Fruit fly (Drosophila melanogaster) whole organism, embryonic: Measurements from ENCODE around the gene CG17154.

Experiments used
- ATbp ChIP-seq: fragments of 200-800 bp; sonication (Bioruptor generic); optimal IDR thresholded peaks from 2 replicates; lab custom pipeline; 2017; ENCODE audit warnings: missing biosample characterization, mild to moderate bottlenecking, missing genetic modification characterization, missing genetic modification reagents
- Blimp-1 ChIP-seq: fragments of 200-800 bp; sonication (Bioruptor generic); optimal IDR thresholded peaks from 3 replicates; lab custom pipeline; 2018; ENCODE audit warnings: missing biosample characterization, missing genetic modification characterization, mild to moderate bottlenecking, moderate library complexity, missing genetic modification reagents
- CG10959 ChIP-seq: fragments of 200-800 bp; sonication (Bioruptor generic); IDR thresholded peaks from 2 replicates; pipeline ENCODE4 v1.3.6; 2022; ENCODE audit warnings: missing biosample characterization, missing genetic modification characterization
- CG10979 ChIP-seq: fragments of 200-800 bp; sonication (Bioruptor generic); optimal IDR thresholded peaks from 2 replicates; lab custom pipeline; 2018; ENCODE audit warnings: missing biosample characterization, mild to moderate bottlenecking, missing genetic modification characterization, moderate library complexity
- CG12391 ChIP-seq: fragments of 200-800 bp; sonication (Bioruptor generic); optimal IDR thresholded peaks from 3 replicates; lab custom pipeline; 2018; ENCODE audit warnings: missing biosample characterization, mild to moderate bottlenecking, missing genetic modification characterization, moderate library complexity
- CG14050 ChIP-seq: fragments of 200-800 bp; sonication (Bioruptor generic); IDR thresholded peaks from 3 replicates; pipeline ENCODE4 v1.3.6; 2022; ENCODE audit warnings: missing biosample characterization, missing genetic modification characterization
- CG14710 ChIP-seq: fragments of 200-800 bp; sonication (Bioruptor generic); optimal IDR thresholded peaks from 3 replicates; lab custom pipeline; 2019; ENCODE audit warnings: missing biosample characterization, mild to moderate bottlenecking, missing genetic modification characterization, moderate library complexity
- CG15696 ChIP-seq: fragments of 200-800 bp; sonication (Bioruptor generic); optimal IDR thresholded peaks from 2 replicates; lab custom pipeline; 2019; ENCODE audit warnings: missing biosample characterization, mild to moderate bottlenecking, missing genetic modification characterization, moderate library complexity
- CG1603 ChIP-seq: fragments of 200-800 bp; sonication (Bioruptor generic); optimal IDR thresholded peaks from 2 replicates; lab custom pipeline; 2019; ENCODE audit warnings: missing biosample characterization, mild to moderate bottlenecking, missing genetic modification characterization, moderate library complexity
- CG16815 ChIP-seq: fragments of 200-800 bp; sonication (Bioruptor generic); optimal IDR thresholded peaks from 3 replicates; lab custom pipeline; 2017; ENCODE audit warnings: missing biosample characterization, mild to moderate bottlenecking, missing genetic modification characterization
- CG17328 ChIP-seq: fragments of 200-800 bp; sonication (Bioruptor generic); IDR thresholded peaks from 2 replicates; pipeline ENCODE4 v1.3.6; 2022; ENCODE audit warnings: missing biosample characterization, missing genetic modification characterization
- CG17359 ChIP-seq: fragments of 200-800 bp; sonication (Bioruptor generic); optimal IDR thresholded peaks from 3 replicates; lab custom pipeline; 2018; ENCODE audit warnings: missing biosample characterization, mild to moderate bottlenecking, missing genetic modification characterization, moderate library complexity
- CG18262 ChIP-seq: fragments of 200-800 bp; optimal IDR thresholded peaks from 3 replicates; lab custom pipeline; 2019; ENCODE audit warnings: missing biosample characterization, mild to moderate bottlenecking, missing genetic modification characterization, moderate library complexity
- CG18764 ChIP-seq: fragments of 200-800 bp; sonication (Bioruptor generic); optimal IDR thresholded peaks from 3 replicates; lab custom pipeline; 2016; ENCODE audit warnings: missing biosample characterization, missing genetic modification characterization
- CG2712 ChIP-seq: fragments of 200-800 bp; optimal IDR thresholded peaks from 3 replicates; lab custom pipeline; 2019; ENCODE audit warnings: missing biosample characterization, mild to moderate bottlenecking, missing genetic modification characterization, moderate library complexity
- CG33557 ChIP-seq: fragments of 200-800 bp; sonication (Bioruptor generic); optimal IDR thresholded peaks from 2 replicates; lab custom pipeline; 2019; ENCODE audit warnings: missing biosample characterization, mild to moderate bottlenecking, missing genetic modification characterization, moderate library complexity
- CG3847 ChIP-seq: fragments of 200-800 bp; sonication (Bioruptor generic); IDR thresholded peaks from 2 replicates; pipeline ENCODE4 v1.3.6; 2022; ENCODE audit warnings: missing biosample characterization, missing genetic modification characterization
- CG4820 ChIP-seq: fragments of 200-800 bp; sonication (Bioruptor generic); optimal IDR thresholded peaks from 3 replicates; lab custom pipeline; 2016; ENCODE audit warnings: missing biosample characterization, missing genetic modification characterization
- CG6254 ChIP-seq: fragments of 200-800 bp; sonication (Bioruptor generic); optimal IDR thresholded peaks from 3 replicates; lab custom pipeline; 2017; ENCODE audit warnings: mild to moderate bottlenecking, missing biosample characterization, missing genetic modification reagents, missing genetic modification characterization
- CG7839 ChIP-seq: fragments of 200-800 bp; sonication (Bioruptor generic); optimal IDR thresholded peaks from 3 replicates; lab custom pipeline; 2018; ENCODE audit warnings: missing biosample characterization, mild to moderate bottlenecking, missing genetic modification characterization, moderate library complexity
- CG9727 ChIP-seq: fragments of 200-800 bp; sonication (Bioruptor generic); optimal IDR thresholded peaks from 3 replicates; lab custom pipeline; 2017; ENCODE audit warnings: missing biosample characterization, mild to moderate bottlenecking, missing genetic modification characterization
- D19A ChIP-seq: fragments of 200-800 bp; optimal IDR thresholded peaks from 3 replicates; lab custom pipeline; 2019; ENCODE audit warnings: missing biosample characterization, mild to moderate bottlenecking, missing genetic modification characterization, moderate library complexity
- Ets65A ChIP-seq: fragments of 200-800 bp; sonication (Bioruptor generic); peaks from one replicate; lab custom pipeline; 2016; ENCODE audit warnings: missing biosample characterization, missing genetic modification characterization
- Gsc ChIP-seq: fragments of 200-800 bp; sonication (Bioruptor generic); IDR thresholded peaks from 2 replicates; pipeline ENCODE4 v1.3.6; 2022; ENCODE audit warnings: missing biosample characterization, missing genetic modification characterization
- Poxn ChIP-seq: fragments of 200-800 bp; sonication (Bioruptor generic); IDR thresholded peaks from 2 replicates; pipeline ENCODE4 v1.3.6; 2022; ENCODE audit warnings: missing biosample characterization, missing genetic modification characterization
- Sox102F ChIP-seq: fragments of 200-800 bp; sonication (Bioruptor generic); optimal IDR thresholded peaks from 2 replicates; lab custom pipeline; 2018; ENCODE audit warnings: missing biosample characterization, mild to moderate bottlenecking, missing genetic modification characterization, moderate library complexity
- Xrp1 ChIP-seq: fragments of 200-800 bp; sonication (Bioruptor generic); IDR thresholded peaks from 2 replicates; pipeline ENCODE4 v1.3.6; 2022; ENCODE audit warnings: missing biosample characterization, missing genetic modification characterization
- ci ChIP-seq: fragments of 200-800 bp; sonication (Bioruptor generic); IDR thresholded peaks from 3 replicates; pipeline ENCODE4 v1.3.6; 2022; ENCODE audit warnings: missing biosample characterization, missing genetic modification characterization
- dmrt11E ChIP-seq: fragments of 200-800 bp; sonication (Bioruptor generic); optimal IDR thresholded peaks from 3 replicates; lab custom pipeline; 2018; ENCODE audit warnings: missing biosample characterization, mild to moderate bottlenecking, missing genetic modification characterization, moderate library complexity
- dmrt99B ChIP-seq: fragments of 200-800 bp; sonication (Bioruptor generic); optimal IDR thresholded peaks from 2 replicates; lab custom pipeline; 2018; ENCODE audit warnings: missing biosample characterization, mild to moderate bottlenecking, missing genetic modification characterization, moderate library complexity
- fd96Cb ChIP-seq: fragments of 200-800 bp; sonication (Bioruptor generic); optimal IDR thresholded peaks from 2 replicates; lab custom pipeline; 2018; ENCODE audit warnings: missing biosample characterization, mild to moderate bottlenecking, missing genetic modification characterization, moderate library complexity
- gem ChIP-seq: fragments of 200-800 bp; sonication (Bioruptor generic); optimal IDR thresholded peaks from 2 replicates; lab custom pipeline; 2019; ENCODE audit warnings: missing biosample characterization, mild to moderate bottlenecking, missing genetic modification characterization, moderate library complexity
- grau ChIP-seq: fragments of 200-800 bp; optimal IDR thresholded peaks from 3 replicates; lab custom pipeline; 2019; ENCODE audit warnings: missing biosample characterization, mild to moderate bottlenecking, missing genetic modification characterization, moderate library complexity
- lola ChIP-seq, 3 experiments: fragments of >200 bp in 2 of 3; fragments of 200-800 bp in 1 of 3; sonication (Bioruptor generic) in 1 of 3; optimal IDR thresholded peaks; 2 replicates each; lab custom pipeline; 2017 to 2019; ENCODE audit warnings: missing biosample characterization in 3 of 3, missing genetic modification characterization in 3 of 3, mild to moderate bottlenecking in 1 of 3, moderate library complexity in 1 of 3
- nmo ChIP-seq: fragments of 200-800 bp; sonication (Bioruptor generic); optimal IDR thresholded peaks from 2 replicates; lab custom pipeline; 2018; ENCODE audit warnings: missing biosample characterization, mild to moderate bottlenecking, missing genetic modification characterization, moderate library complexity
- pan ChIP-seq, 4 experiments: fragments of >200 bp in 3 of 4; fragments of 200-800 bp in 1 of 4; sonication (Bioruptor generic) in 1 of 4; optimal IDR thresholded peaks in 3 of 4; IDR thresholded peaks in 1 of 4; 2 replicates each; pipeline versions ENCODE4 v1.3.6 to Lab custom; 2017 to 2022; ENCODE audit warnings: missing biosample characterization in 2 of 4, missing genetic modification characterization in 2 of 4, mixed read lengths in 1 of 4
- phol ChIP-seq: fragments of 200-800 bp; sonication (Bioruptor generic); optimal IDR thresholded peaks from 3 replicates; lab custom pipeline; 2018; ENCODE audit warnings: missing biosample characterization, mild to moderate bottlenecking, missing genetic modification characterization, moderate library complexity
- row ChIP-seq: fragments of 200-800 bp; sonication (Bioruptor generic); IDR thresholded peaks from 3 replicates; pipeline ENCODE4 v1.3.6; 2022; ENCODE audit warnings: missing biosample characterization, missing genetic modification characterization
- sc ChIP-seq, 3 experiments: fragments of >200 bp in 2 of 3; fragments of 200-800 bp in 1 of 3; sonication (Bioruptor generic) in 1 of 3; optimal IDR thresholded peaks; 2 replicates in 2 of 3; 3 replicates in 1 of 3; lab custom pipeline; 2017; ENCODE audit warnings: mild to moderate bottlenecking in 1 of 3, missing biosample characterization in 1 of 3, missing genetic modification characterization in 1 of 3, missing genetic modification reagents in 1 of 3
- sens ChIP-seq: fragments of 200-800 bp; sonication (Bioruptor generic); peaks from one replicate; lab custom pipeline; 2016; ENCODE audit warnings: missing biosample characterization, missing genetic modification characterization
- sob ChIP-seq: fragments of 200-800 bp; sonication (Bioruptor generic); IDR thresholded peaks from 2 replicates; pipeline ENCODE4 v1.3.6; 2022; ENCODE audit warnings: missing biosample characterization, missing genetic modification characterization
- trem ChIP-seq: fragments of 200-800 bp; optimal IDR thresholded peaks from 3 replicates; lab custom pipeline; 2019; ENCODE audit warnings: missing biosample characterization, mild to moderate bottlenecking, missing genetic modification characterization, moderate library complexity
- unpg ChIP-seq: fragments of 200-800 bp; sonication (Bioruptor generic); optimal IDR thresholded peaks from 3 replicates; lab custom pipeline; 2018; ENCODE audit warnings: missing biosample characterization, mild to moderate bottlenecking, missing genetic modification characterization, moderate library complexity
- wdn ChIP-seq: fragments of 200-800 bp; sonication (Bioruptor generic); IDR thresholded peaks from 2 replicates; pipeline ENCODE4 v1.3.6; 2022; ENCODE audit warnings: missing biosample characterization, missing genetic modification characterization
- zf30C ChIP-seq: fragments of 200-800 bp; sonication (Bioruptor generic); optimal IDR thresholded peaks from 3 replicates; lab custom pipeline; 2018; ENCODE audit warnings: missing biosample characterization, mild to moderate bottlenecking, missing genetic modification characterization
- zfh1 ChIP-seq: fragments of 200-800 bp; sonication (Bioruptor generic); IDR thresholded peaks from 3 replicates; pipeline ENCODE4 v1.3.6; 2022; ENCODE audit warnings: missing biosample characterization, missing genetic modification characterization

CG17154 gene

DNA sequence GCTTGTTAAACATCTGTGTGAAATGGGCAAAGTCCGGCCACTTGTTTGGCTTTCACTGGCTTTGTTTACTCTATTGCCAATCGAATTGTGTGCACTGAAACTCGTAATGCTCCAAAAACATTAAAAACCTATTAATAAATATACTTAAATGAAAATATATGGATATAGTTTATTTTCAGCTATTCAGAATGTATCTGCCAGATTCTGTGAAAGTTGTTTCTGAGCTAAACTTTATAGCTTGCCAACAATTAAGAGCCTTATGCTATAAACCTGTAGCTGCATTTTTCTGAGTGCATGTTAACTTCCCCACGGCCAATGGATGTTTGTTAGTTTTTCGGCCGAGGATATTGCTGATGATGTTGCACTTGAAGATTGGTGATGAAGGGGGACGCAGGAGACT lies 28.3 kb upstream of the CG17154 start:
- TF ChIP-seq row (GFP tag; lab: Robert Waterston, UW): 0 out of 3 replicates have a peak, but pooled peaks have one; percentile 14
- TF ChIP-seq wdn (GFP tag; lab: Robert Waterston, UW): no peak
- TF ChIP-seq ATbp (GFP tag; lab: Kevin White, UChicago): peak; percentile 3
- peak; percentile 31 for TF ChIP-seq Blimp-1 (GFP tag; lab: Kevin White, UChicago)
- peak; percentile 39 for TF ChIP-seq gem (tag; lab: Kevin White, UChicago)
- TF ChIP-seq zfh1 (GFP tag; lab: Robert Waterston, UW): 0 out of 3 replicates have a peak, but pooled peaks have one; percentile 21
- TF ChIP-seq Ets65A (GFP tag; lab: Kevin White, UChicago): peak; percentile 86
- peak; percentile 19 for TF ChIP-seq CG14710 (tag; lab: Kevin White, UChicago)
- TF ChIP-seq CG17359 (tag; lab: Kevin White, UChicago): peak; percentile 1
- TF ChIP-seq zf30C (GFP tag; lab: Kevin White, UChicago): peak; percentile 1
- peak; percentile 15 for TF ChIP-seq dmrt11E (tag; lab: Kevin White, UChicago)
- TF ChIP-seq CG18262 (tag; lab: Kevin White, UChicago): peak; percentile 18
- TF ChIP-seq Sox102F: peak; percentile 44
- no peak for TF ChIP-seq Poxn (GFP tag; lab: Robert Waterston, UW)
- no peak for TF ChIP-seq sob (GFP tag; lab: Robert Waterston, UW)
- peak; percentile 24 for TF ChIP-seq CG9727
- peak; percentile 8 for TF ChIP-seq CG12391 (tag; lab: Kevin White, UChicago)
- peak; percentile 15 for TF ChIP-seq CG15696
- peak; percentile 28 for TF ChIP-seq dmrt99B (tag; lab: Kevin White, UChicago)
- TF ChIP-seq CG10979 (tag; lab: Kevin White, UChicago): peak; percentile 21
- TF ChIP-seq CG6254 (GFP tag; lab: Kevin White, UChicago): no peak
- 0 out of 2 replicates have a peak, but pooled peaks have one; percentile 12 for TF ChIP-seq Xrp1 (GFP tag; lab: Robert Waterston, UW)
- TF ChIP-seq pan (optimal IDR thresholded peaks at IDR 0.05; lab: Kevin White, UChicago): no peak
- TF ChIP-seq pan (GFP tag; optimal IDR thresholded peaks at IDR 0.05 in 1 of 2, IDR thresholded peaks at IDR 0.05 in 1 of 2): no peak

DNA sequence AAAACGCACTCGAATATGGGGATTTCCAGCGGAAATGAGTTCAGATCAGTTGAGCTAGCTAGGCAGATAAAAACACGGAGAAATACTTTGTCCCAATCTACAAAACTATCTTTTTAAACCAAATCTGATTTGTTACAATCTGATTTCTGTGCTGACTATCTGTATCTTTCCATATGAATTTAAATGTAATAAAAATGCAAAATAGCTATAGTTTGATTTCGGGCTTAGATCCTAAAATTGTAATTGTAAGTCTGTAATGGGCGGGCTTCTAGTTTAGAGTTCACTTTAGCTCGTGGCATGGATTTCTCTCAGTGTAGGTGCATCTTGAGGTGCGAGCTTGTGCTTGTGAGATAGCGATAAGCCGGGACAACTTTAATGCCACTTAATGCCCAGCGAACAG lies 26.2 kb upstream of the CG17154 start:
- TF ChIP-seq CG3847 (GFP tag; lab: Robert Waterston, UW) (no peak), CG1603 (tag; lab: Kevin White, UChicago) (peak; percentile 35), CG4820 (GFP tag; lab: Kevin White, UChicago) (peak; percentile 27), CG17328 (peak; percentile 26; the same call in 1 of the 2 replicates), CG7839 (tag; lab: Kevin White, UChicago) (peak; percentile 8), row (GFP tag; lab: Robert Waterston, UW) (0 out of 3 replicates have a peak, but pooled peaks have one; percentile 28), grau (tag; lab: Kevin White, UChicago) (no peak), sens (peak; percentile 34), CG14050 (GFP tag; lab: Robert Waterston, UW) (no peak), fd96Cb (tag; lab: Kevin White, UChicago) (peak; percentile 35), lola (GFP tag; optimal IDR thresholded peaks at IDR 0.05; lab: Kevin White, UChicago) (peak in 1 of 3 experiments; percentile 65), ci (0 out of 3 replicates have a peak, but pooled peaks have one; percentile 7), sc (optimal IDR thresholded peaks at IDR 0.05; lab: Kevin White, UChicago) (no peak), sc (GFP tag; optimal IDR thresholded peaks at IDR 0.05; lab: Kevin White, UChicago) (peak; percentile 14), unpg (peak; percentile 3), nmo (GFP tag; lab: Kevin White, UChicago) (peak; percentile 14), CG2712 (peak; percentile 52), Sox102F (peak; percentile 34), CG18764 (GFP tag; lab: Kevin White, UChicago) (no peak), dmrt11E (tag; lab: Kevin White, UChicago) (peak; percentile 69), CG33557 (GFP tag; lab: Kevin White, UChicago) (peak; percentile 40), phol (tag; lab: Kevin White, UChicago) (peak; percentile 54), CG15696 (peak; percentile 25), Gsc (GFP tag; lab: Robert Waterston, UW) (no peak), Ets65A (GFP tag; lab: Kevin White, UChicago) (peak; percentile 79), CG10959 (GFP tag; lab: Robert Waterston, UW) (no peak), CG16815 (GFP tag; lab: Kevin White, UChicago) (peak; percentile 5), Poxn (GFP tag; lab: Robert Waterston, UW) (no peak), D19A (tag; lab: Kevin White, UChicago) (peak; percentile 45), gem (tag; lab: Kevin White, UChicago) (peak; percentile 50), trem (peak; percentile 6), CG18262 (tag; lab: Kevin White, UChicago) (peak; percentile 55)
